Worm (Caenorhabditis elegans) whole organism, late embryonic: ENCODE measurements around the gene scc-3.

Experiments used
- Y22D7AL.16 ChIP-seq: sonication (generic microtip); optimal IDR thresholded peaks from 2 replicates; lab custom pipeline; 2016; ENCODE audit warnings: missing genetic modification characterization, missing compliant biosample characterization
- fkh-10 ChIP-seq: fragments of 150-350 bp; optimal IDR thresholded peaks from 2 replicates; lab custom pipeline; 2014; ENCODE audit warnings: missing biosample characterization, missing genetic modification reagents, missing genetic modification characterization
- pha-4 ChIP-seq: fragments of 150-350 bp; optimal IDR thresholded peaks from 2 replicates; lab custom pipeline; 2018; ENCODE audit warnings: missing biosample characterization, missing genetic modification reagents, missing genetic modification characterization
- pqm-1 ChIP-seq: sonication (generic microtip); optimal IDR thresholded peaks from 2 replicates; lab custom pipeline; 2016; ENCODE audit warnings: missing genetic modification characterization, missing compliant biosample characterization
- unc-86 ChIP-seq: sonication (generic microtip); optimal IDR thresholded peaks from 2 replicates; lab custom pipeline; 2016; ENCODE audit warnings: missing genetic modification characterization, missing compliant biosample characterization

- TF ChIP-seq pqm-1 (no peak), fkh-10 (GFP tag; lab: Kevin White, UChicago) (no peak), pha-4 (no peak), unc-86 (tag; lab: Kevin White, UChicago) (no peak), Y22D7AL.16 (tag; lab: Kevin White, UChicago) (no peak)
Observed at ce11 chrV:12763291-12763995, at the start of gene scc-3, which contains the start of gene abcf-1.
